Worm (Caenorhabditis elegans): Measurements from ENCODE around the gene srg-22.

Gene srg-22

ce11 chrII:3044023-3044422 is 49.2 kb downstream of the srg-22 start, which contains the start of gene sri-29:
Gene sri-29 (plus strand): TSS chrII:3044323.
- no peak for TF ChIP-seq unc-62 (GFP tag; optimal IDR thresholded peaks at IDR 0.05)

- no peak for TF ChIP-seq unc-62 (GFP tag; optimal IDR thresholded peaks at IDR 0.05)
Measured at ce11 chrII:3043358-3043757, 49.9 kb downstream of the srg-22 start, which contains the start of gene B0454.8. Gene B0454.8 (minus strand): TSS chrII:3043458.
